Worm (Caenorhabditis elegans) whole organism, L2 larva: ENCODE data around the gene dnj-26.

ENCODE experiments used
- C34F6.9 ChIP-seq: fragments of 150-350 bp; optimal IDR thresholded peaks from 2 replicates; lab custom pipeline; 2014; ENCODE audit warnings: missing biosample characterization, missing genetic modification characterization
- R02D3.7 ChIP-seq: fragments of 150-350 bp; optimal IDR thresholded peaks from 2 replicates; lab custom pipeline; 2014; ENCODE audit warnings: missing biosample characterization, missing genetic modification characterization
- alr-1 ChIP-seq: fragments of 150-350 bp; optimal IDR thresholded peaks from 2 replicates; lab custom pipeline; 2014; ENCODE audit warnings: missing biosample characterization, missing genetic modification characterization
- aly-2 ChIP-seq: fragments of 150-350 bp; optimal IDR thresholded peaks from 2 replicates; lab custom pipeline; 2014; ENCODE audit warnings: missing biosample characterization, missing genetic modification characterization
- ama-1 ChIP-seq: fragments of 150-350 bp; optimal IDR thresholded peaks from 2 replicates; lab custom pipeline; 2018; ENCODE audit warnings: inconsistent platforms
- blmp-1 ChIP-seq: sonication (generic microtip); optimal IDR thresholded peaks from 2 replicates; lab custom pipeline; 2017; ENCODE audit warnings: missing genetic modification characterization, mild to moderate bottlenecking, missing compliant biosample characterization, antibody characterized with exemption, moderate library complexity; ENCODE audit not compliant: insufficient read depth
- ceh-16 ChIP-seq: fragments of 150-350 bp; optimal IDR thresholded peaks from 2 replicates; lab custom pipeline; 2014; ENCODE audit warnings: missing biosample characterization, missing genetic modification characterization
- crh-2 ChIP-seq: sonication (generic microtip); optimal IDR thresholded peaks from 2 replicates; lab custom pipeline; 2017; ENCODE audit warnings: missing biosample characterization, missing genetic modification characterization
- elt-1 ChIP-seq: fragments of 150-350 bp; optimal IDR thresholded peaks from 2 replicates; lab custom pipeline; 2014; ENCODE audit warnings: missing biosample characterization, missing genetic modification characterization
- elt-3 ChIP-seq: sonication (generic microtip); optimal IDR thresholded peaks from 2 replicates; lab custom pipeline; 2017; ENCODE audit warnings: missing biosample characterization, missing genetic modification characterization
- fos-1 ChIP-seq: fragments of 150-350 bp; optimal IDR thresholded peaks from 2 replicates; lab custom pipeline; 2014; ENCODE audit warnings: missing biosample characterization, missing genetic modification characterization
- lin-11 ChIP-seq: fragments of 150-350 bp; sonication (generic microtip); optimal IDR thresholded peaks from 2 replicates; lab custom pipeline; 2014; ENCODE audit warnings: missing biosample characterization, missing genetic modification characterization, inconsistent platforms, mixed read lengths
- lin-13 ChIP-seq: fragments of 150-350 bp; optimal IDR thresholded peaks from 2 replicates; lab custom pipeline; 2014; ENCODE audit warnings: missing biosample characterization, missing genetic modification reagents, missing genetic modification characterization
- lin-39 ChIP-seq: fragments of 150-350 bp; optimal IDR thresholded peaks from 2 replicates; lab custom pipeline; 2014; ENCODE audit warnings: missing biosample characterization, missing genetic modification reagents, missing genetic modification characterization
- lsy-2 ChIP-seq, 2 experiments: fragments of 150-350 bp in 1 of 2; sonication (generic microtip) in 1 of 2; optimal IDR thresholded peaks; 2 replicates each; lab custom pipeline; 2014 to 2017; ENCODE audit warnings: missing biosample characterization in 2 of 2, missing genetic modification characterization in 2 of 2
- mab-5 ChIP-seq: fragments of 150-350 bp; optimal IDR thresholded peaks from 2 replicates; lab custom pipeline; 2014; ENCODE audit warnings: missing biosample characterization, missing genetic modification characterization
- mbf-1 ChIP-seq: sonication (generic microtip); optimal IDR thresholded peaks from 2 replicates; lab custom pipeline; 2017; ENCODE audit warnings: missing biosample characterization, missing genetic modification characterization
- mdl-1 ChIP-seq, 2 experiments: fragments of 150-350 bp in 1 of 2; sonication (generic microtip) in 1 of 2; optimal IDR thresholded peaks; 2 replicates each; lab custom pipeline; 2017; ENCODE audit warnings: missing biosample characterization in 2 of 2, missing genetic modification characterization in 2 of 2
- nhr-11 ChIP-seq: fragments of 150-350 bp; optimal IDR thresholded peaks from 2 replicates; lab custom pipeline; 2014; ENCODE audit warnings: missing biosample characterization, missing genetic modification characterization
- nhr-129 ChIP-seq: fragments of 150-350 bp; optimal IDR thresholded peaks from 2 replicates; lab custom pipeline; 2014; ENCODE audit warnings: missing biosample characterization, missing genetic modification characterization
- nhr-237 ChIP-seq: fragments of 150-350 bp; optimal IDR thresholded peaks from 2 replicates; lab custom pipeline; 2014; ENCODE audit warnings: missing biosample characterization, missing genetic modification characterization
- nhr-77 ChIP-seq: fragments of 150-350 bp; optimal IDR thresholded peaks from 2 replicates; lab custom pipeline; 2014; ENCODE audit warnings: missing biosample characterization, missing genetic modification characterization
- skn-1 ChIP-seq: sonication (generic microtip); optimal IDR thresholded peaks from 2 replicates; lab custom pipeline; 2017; ENCODE audit warnings: missing biosample characterization, missing genetic modification characterization
- snpc-4 ChIP-seq: fragments of 150-350 bp; optimal IDR thresholded peaks from 2 replicates; lab custom pipeline; 2014; ENCODE audit warnings: missing biosample characterization, missing genetic modification characterization
- unc-39 ChIP-seq: fragments of 150-350 bp; optimal IDR thresholded peaks from 2 replicates; lab custom pipeline; 2014; ENCODE audit warnings: missing biosample characterization, missing genetic modification characterization
- unc-55 ChIP-seq: fragments of 150-350 bp; sonication (generic microtip); optimal IDR thresholded peaks from 3 replicates; lab custom pipeline; 2014; ENCODE audit warnings: missing biosample characterization, missing genetic modification reagents, missing genetic modification characterization
- unc-62 ChIP-seq: fragments of 150-350 bp; optimal IDR thresholded peaks from 2 replicates; lab custom pipeline; 2014; ENCODE audit warnings: missing biosample characterization, missing genetic modification reagents, missing genetic modification characterization
- zag-1 ChIP-seq: fragments of 150-350 bp; optimal IDR thresholded peaks from 2 replicates; lab custom pipeline; 2014; ENCODE audit warnings: missing biosample characterization, missing genetic modification characterization
- ztf-1 ChIP-seq: fragments of 200-800 bp; sonication (Bioruptor generic); conservative IDR thresholded peaks from 2 replicates; pipeline ENCODE4 v1.3.6; 2022; ENCODE audit warnings: missing genetic modification characterization, missing compliant biosample characterization
- ztf-4 ChIP-seq: fragments of 150-350 bp; optimal IDR thresholded peaks from 2 replicates; lab custom pipeline; 2014; ENCODE audit warnings: missing biosample characterization, missing genetic modification characterization

Gene dnj-26

ce11 chrIV:12287628-12288027 is 35.1 kb upstream of the dnj-26 start, which contains the start of gene erl-1:
erl-1 (plus strand) TSS chrIV:12287928.
- TF ChIP-seq mbf-1 (tag; lab: Kevin White, UChicago) (no peak), elt-3 (tag; lab: Kevin White, UChicago) (no peak), nhr-77 (no peak), snpc-4 (tag; lab: Kevin White, UChicago) (no peak), nhr-11 (tag; lab: Kevin White, UChicago) (no peak), ceh-16 (tag; lab: Kevin White, UChicago) (no peak), unc-55 (GFP tag; lab: Kevin White, UChicago) (no peak), zag-1 (tag; lab: Kevin White, UChicago) (no peak), R02D3.7 (tag; lab: Kevin White, UChicago) (no peak), mdl-1 (tag; optimal IDR thresholded peaks at IDR 0.05; lab: Kevin White, UChicago) (no peak), alr-1 (tag; lab: Kevin White, UChicago) (no peak), unc-62 (GFP tag; lab: Kevin White, UChicago) (no peak), unc-39 (tag; lab: Kevin White, UChicago) (no peak)

- TF ChIP-seq elt-1 (no peak), skn-1 (tag; lab: Kevin White, UChicago) (no peak), mab-5 (tag; lab: Kevin White, UChicago) (no peak), nhr-129 (peak; percentile 10), fos-1 (tag; lab: Kevin White, UChicago) (no peak)
- TF ChIP-seq, all 48 proteins: peak for 1
Measured at ce11 chrIV:12282873-12283272, 30.4 kb upstream of the dnj-26 start, which contains the start of gene hpo-12. hpo-12 (plus strand) TSS chrIV:12283173.

- no peak for TF ChIP-seq crh-2
- TF ChIP-seq lsy-2 (tag; optimal IDR thresholded peaks at IDR 0.05; lab: Kevin White, UChicago) = peak; percentile 6 to 64
- TF ChIP-seq C34F6.9 (tag; lab: Kevin White, UChicago) = peak; percentile 56
- no peak for TF ChIP-seq nhr-237 (tag; lab: Kevin White, UChicago)
- TF ChIP-seq lin-11 (tag; lab: Kevin White, UChicago) = no peak
Measured at ce11 chrIV:12282157-12282789, 29.8 kb upstream of the dnj-26 start, which contains the start of the genes C42C1.12 and C42C1.19. C42C1.12 (minus strand) TSS chrIV:12282207. C42C1.19 (plus strand) TSS chrIV:12282739.

- TF ChIP-seq unc-55 (GFP tag; lab: Kevin White, UChicago) (no peak), nhr-129 (peak; percentile 20)
Measured at ce11 chrIV:12279340-12279739, 26.9 kb upstream of the dnj-26 start, which contains the start of gene ltah-1.1. ltah-1.1 (plus strand) TSS chrIV:12279622.

- TF ChIP-seq lin-39 (tag; lab: Kevin White, UChicago) (no peak), lsy-2 (tag; optimal IDR thresholded peaks at IDR 0.05; lab: Kevin White, UChicago) (peak in 1 of 2 experiments; percentile 68), crh-2 (peak; percentile 18), nhr-129 (peak; percentile 63)
- TF ChIP-seq, all 48 proteins: peak for 3
Measured at ce11 chrIV:12278507-12278906, 26.0 kb upstream of the dnj-26 start, which contains the start of the genes tag-335 and vkmt-1. tag-335 (minus strand) TSS chrIV:12278594. vkmt-1 (plus strand) TSS chrIV:12278725.

- no peak for TF ChIP-seq crh-2
- TF ChIP-seq lin-11 (tag; lab: Kevin White, UChicago) = no peak
- TF ChIP-seq ztf-1 = no peak
- no peak for TF ChIP-seq nhr-11 (tag; lab: Kevin White, UChicago)
- TF ChIP-seq lin-13 = no peak
- no peak for TF ChIP-seq ama-1 (lab: Kevin White, UChicago)
- no peak for TF ChIP-seq nhr-129
- no peak for TF ChIP-seq ztf-4 (tag; lab: Kevin White, UChicago)
- no peak for TF ChIP-seq mab-5 (tag; lab: Kevin White, UChicago)
- no peak for TF ChIP-seq unc-39 (tag; lab: Kevin White, UChicago)
- no peak for TF ChIP-seq aly-2 (tag; lab: Kevin White, UChicago)
- TF ChIP-seq blmp-1 = no peak
Measured at ce11 chrIV:12275892-12276291, 23.4 kb upstream of the dnj-26 start, which contains the start of gene vps-8. vps-8 (minus strand) TSS chrIV:12275992.
